Worm (Caenorhabditis elegans) whole organism, L2 larva: Measurements from ENCODE around the gene nhr-50.

Experiments used
- F13H6.1 ChIP-seq: sonication (generic microtip); optimal IDR thresholded peaks from 2 replicates; lab custom pipeline; 2016; ENCODE audit warnings: missing genetic modification characterization, missing compliant biosample characterization
- R02D3.7 ChIP-seq: fragments of 150-350 bp; optimal IDR thresholded peaks from 2 replicates; lab custom pipeline; 2014; ENCODE audit warnings: missing biosample characterization, missing genetic modification characterization
- aly-2 ChIP-seq: fragments of 150-350 bp; optimal IDR thresholded peaks from 2 replicates; lab custom pipeline; 2014; ENCODE audit warnings: missing biosample characterization, missing genetic modification characterization
- ceh-16 ChIP-seq: fragments of 150-350 bp; optimal IDR thresholded peaks from 2 replicates; lab custom pipeline; 2014; ENCODE audit warnings: missing biosample characterization, missing genetic modification characterization
- ceh-82 ChIP-seq: fragments of 150-350 bp; optimal IDR thresholded peaks from 2 replicates; lab custom pipeline; 2014; ENCODE audit warnings: missing biosample characterization, missing genetic modification characterization
- crh-2 ChIP-seq: sonication (generic microtip); optimal IDR thresholded peaks from 2 replicates; lab custom pipeline; 2017; ENCODE audit warnings: missing biosample characterization, missing genetic modification characterization
- dmd-4 ChIP-seq: sonication (generic microtip); optimal IDR thresholded peaks from 2 replicates; lab custom pipeline; 2017; ENCODE audit warnings: missing biosample characterization, missing genetic modification characterization
- egl-27 ChIP-seq: sonication (generic microtip); optimal IDR thresholded peaks from 3 replicates; lab custom pipeline; 2017; ENCODE audit warnings: missing biosample characterization, missing genetic modification reagents, missing genetic modification characterization
- elt-1 ChIP-seq: fragments of 150-350 bp; optimal IDR thresholded peaks from 2 replicates; lab custom pipeline; 2014; ENCODE audit warnings: missing biosample characterization, missing genetic modification characterization
- elt-3 ChIP-seq: sonication (generic microtip); optimal IDR thresholded peaks from 2 replicates; lab custom pipeline; 2017; ENCODE audit warnings: missing biosample characterization, missing genetic modification characterization
- fos-1 ChIP-seq: fragments of 150-350 bp; optimal IDR thresholded peaks from 2 replicates; lab custom pipeline; 2014; ENCODE audit warnings: missing biosample characterization, missing genetic modification characterization
- lin-13 ChIP-seq: fragments of 150-350 bp; optimal IDR thresholded peaks from 2 replicates; lab custom pipeline; 2014; ENCODE audit warnings: missing biosample characterization, missing genetic modification reagents, missing genetic modification characterization
- mab-5 ChIP-seq: fragments of 150-350 bp; optimal IDR thresholded peaks from 2 replicates; lab custom pipeline; 2014; ENCODE audit warnings: missing biosample characterization, missing genetic modification characterization
- nhr-10 ChIP-seq: sonication (generic microtip); optimal IDR thresholded peaks from 2 replicates; lab custom pipeline; 2017; ENCODE audit warnings: missing biosample characterization, missing genetic modification characterization
- nhr-11 ChIP-seq: fragments of 150-350 bp; optimal IDR thresholded peaks from 2 replicates; lab custom pipeline; 2014; ENCODE audit warnings: missing biosample characterization, missing genetic modification characterization
- nhr-12 ChIP-seq: fragments of 150-350 bp; optimal IDR thresholded peaks from 2 replicates; lab custom pipeline; 2014; ENCODE audit warnings: missing biosample characterization, missing genetic modification characterization
- nhr-21 ChIP-seq: fragments of 150-350 bp; optimal IDR thresholded peaks from 2 replicates; lab custom pipeline; 2014; ENCODE audit warnings: missing biosample characterization, missing genetic modification characterization
- nhr-237 ChIP-seq: fragments of 150-350 bp; optimal IDR thresholded peaks from 2 replicates; lab custom pipeline; 2014; ENCODE audit warnings: missing biosample characterization, missing genetic modification characterization
- nhr-25 ChIP-seq: fragments of 150-350 bp; sonication (generic microtip); optimal IDR thresholded peaks from 3 replicates; lab custom pipeline; 2014; ENCODE audit warnings: missing biosample characterization, missing genetic modification characterization
- nhr-77 ChIP-seq: fragments of 150-350 bp; optimal IDR thresholded peaks from 2 replicates; lab custom pipeline; 2014; ENCODE audit warnings: missing biosample characterization, missing genetic modification characterization
- peb-1 ChIP-seq: fragments of 150-350 bp; optimal IDR thresholded peaks from 2 replicates; lab custom pipeline; 2014; ENCODE audit warnings: missing biosample characterization, missing genetic modification characterization
- sem-4 ChIP-seq: fragments of 150-350 bp; optimal IDR thresholded peaks from 2 replicates; lab custom pipeline; 2014; ENCODE audit warnings: missing biosample characterization, missing genetic modification reagents, missing genetic modification characterization
- sma-9 ChIP-seq, 2 experiments: fragments of 150-350 bp in 1 of 2; sonication (generic microtip) in 1 of 2; optimal IDR thresholded peaks; 2 replicates each; lab custom pipeline; 2014 to 2016; ENCODE audit warnings: missing genetic modification characterization in 2 of 2, mild to moderate bottlenecking in 1 of 2, missing biosample characterization in 1 of 2, missing compliant biosample characterization in 1 of 2, missing genetic modification reagents in 1 of 2, moderate library complexity in 1 of 2
- unc-39 ChIP-seq: fragments of 150-350 bp; optimal IDR thresholded peaks from 2 replicates; lab custom pipeline; 2014; ENCODE audit warnings: missing biosample characterization, missing genetic modification characterization
- unc-55 ChIP-seq: fragments of 150-350 bp; sonication (generic microtip); optimal IDR thresholded peaks from 3 replicates; lab custom pipeline; 2014; ENCODE audit warnings: missing biosample characterization, missing genetic modification reagents, missing genetic modification characterization
- ztf-11 ChIP-seq: sonication (generic microtip); optimal IDR thresholded peaks from 2 replicates; lab custom pipeline; 2017; ENCODE audit warnings: missing biosample characterization, missing genetic modification characterization
- ztf-4 ChIP-seq: fragments of 150-350 bp; optimal IDR thresholded peaks from 2 replicates; lab custom pipeline; 2014; ENCODE audit warnings: missing biosample characterization, missing genetic modification characterization

The nhr-50 gene

DNA sequence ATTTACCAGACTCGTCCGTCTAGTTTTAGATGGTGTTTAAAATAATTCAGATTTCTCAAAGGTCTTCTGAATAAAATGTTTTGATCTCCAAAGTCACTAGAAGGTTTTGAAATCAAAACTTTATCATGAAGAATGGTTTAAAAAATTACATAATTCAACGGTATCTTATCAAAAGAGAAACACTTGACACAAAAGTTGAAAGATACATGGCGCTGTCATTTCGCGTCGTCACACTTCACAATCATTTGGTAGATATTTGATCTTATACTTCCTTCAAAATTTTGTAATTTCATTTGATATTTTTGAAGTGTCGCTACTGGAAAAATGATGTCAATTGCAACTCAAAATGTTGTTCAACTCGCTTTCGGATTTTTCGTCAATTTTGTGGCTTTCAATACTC lies 43.3 kb downstream of the nhr-50 start, which contains the start of gene F36G9.3:
F36G9.3 (plus strand) TSS at position 301 of the 400 bp plus-strand sequence.
- no peak for TF ChIP-seq nhr-21 (tag; lab: Kevin White, UChicago)
- TF ChIP-seq ceh-82 (tag; lab: Kevin White, UChicago), result no peak
- TF ChIP-seq R02D3.7 (tag; lab: Kevin White, UChicago), result no peak
- TF ChIP-seq fos-1 (tag; lab: Kevin White, UChicago), result no peak
- TF ChIP-seq elt-1 (tag; lab: Kevin White, UChicago), result no peak
- TF ChIP-seq sma-9 (GFP tag; optimal IDR thresholded peaks at IDR 0.05; lab: Kevin White, UChicago), result no peak
- TF ChIP-seq sma-9 (tag; optimal IDR thresholded peaks at IDR 0.05; lab: Kevin White, UChicago), result no peak
- TF ChIP-seq nhr-12 (tag; lab: Kevin White, UChicago), result no peak
- no peak for TF ChIP-seq peb-1 (tag; lab: Kevin White, UChicago)

DNA sequence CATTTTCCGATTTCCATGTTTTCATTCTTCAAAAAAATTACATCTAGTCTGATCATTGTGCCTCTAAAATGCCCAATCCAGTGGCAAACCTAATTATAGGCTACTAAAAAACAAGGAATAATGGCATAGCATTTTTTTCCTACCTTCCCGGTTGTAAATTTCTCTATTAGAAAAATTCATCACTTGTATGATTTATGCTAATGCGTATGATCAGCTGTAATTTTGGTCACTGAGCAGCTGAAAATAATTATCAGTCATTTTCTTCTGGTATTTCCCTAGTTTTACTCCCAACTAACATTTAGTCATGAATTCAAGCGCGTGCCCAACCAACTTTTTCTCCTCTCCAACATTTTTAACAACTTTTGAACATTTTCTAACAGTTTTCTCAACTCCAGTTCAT lies 44.9 kb downstream of the nhr-50 start, which contains the start of gene srh-186:
srh-186 (plus strand) TSS at position 301 of the 400 bp plus-strand sequence.
- TF ChIP-seq nhr-21 (tag; lab: Kevin White, UChicago) (no peak), elt-1 (tag; lab: Kevin White, UChicago) (no peak), sma-9 (GFP tag; optimal IDR thresholded peaks at IDR 0.05; lab: Kevin White, UChicago) (no peak), sma-9 (tag; optimal IDR thresholded peaks at IDR 0.05; lab: Kevin White, UChicago) (no peak), nhr-12 (tag; lab: Kevin White, UChicago) (no peak), F13H6.1 (tag; lab: Kevin White, UChicago) (no peak), egl-27 (tag; lab: Kevin White, UChicago) (no peak), nhr-11 (tag; lab: Kevin White, UChicago) (no peak), ceh-16 (tag; lab: Kevin White, UChicago) (no peak), sem-4 (tag; lab: Kevin White, UChicago) (no peak), elt-3 (tag; lab: Kevin White, UChicago) (no peak)

DNA sequence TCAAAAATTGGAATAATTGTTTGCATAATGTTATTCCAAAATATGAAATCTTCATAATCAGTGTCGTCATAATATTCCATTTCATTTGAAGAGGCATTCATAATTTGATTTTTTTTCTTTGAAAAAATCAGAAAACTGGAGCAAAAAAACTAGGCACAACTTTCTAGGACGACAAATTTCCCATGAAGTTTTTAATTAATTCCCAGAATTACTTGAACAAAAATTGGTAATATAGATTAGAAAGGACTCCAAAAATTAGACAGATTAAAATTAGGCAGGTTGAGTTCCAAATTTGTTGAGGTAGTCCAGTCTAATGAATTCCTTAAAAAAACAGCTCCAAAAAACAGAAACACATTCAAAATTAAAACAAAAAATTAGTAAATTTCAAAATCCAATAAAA lies 45.5 kb downstream of the nhr-50 start, which contains the start of gene srw-57:
srw-57 (minus strand) TSS at position 101 of the 400 bp plus-strand sequence.
- TF ChIP-seq lin-13 (GFP tag; lab: Kevin White, UChicago), result no peak
- TF ChIP-seq ztf-4 (tag; lab: Kevin White, UChicago), result no peak
- no peak for TF ChIP-seq fos-1 (tag; lab: Kevin White, UChicago)
- TF ChIP-seq unc-39 (tag; lab: Kevin White, UChicago), result no peak
- no peak for TF ChIP-seq elt-1 (tag; lab: Kevin White, UChicago)
- no peak for TF ChIP-seq aly-2 (tag; lab: Kevin White, UChicago)
- no peak for TF ChIP-seq crh-2
- TF ChIP-seq ceh-82 (tag; lab: Kevin White, UChicago), result no peak
- TF ChIP-seq nhr-11 (tag; lab: Kevin White, UChicago), result no peak
- no peak for TF ChIP-seq sma-9 (GFP tag; optimal IDR thresholded peaks at IDR 0.05; lab: Kevin White, UChicago)
- TF ChIP-seq sma-9 (tag; optimal IDR thresholded peaks at IDR 0.05; lab: Kevin White, UChicago), result no peak

- TF ChIP-seq sma-9 (GFP tag; optimal IDR thresholded peaks at IDR 0.05; lab: Kevin White, UChicago), result no peak
- no peak for TF ChIP-seq sma-9 (tag; optimal IDR thresholded peaks at IDR 0.05; lab: Kevin White, UChicago)
- TF ChIP-seq lin-13 (GFP tag; lab: Kevin White, UChicago), result no peak
- no peak for TF ChIP-seq dmd-4
- TF ChIP-seq egl-27 (tag; lab: Kevin White, UChicago), result no peak
- no peak for TF ChIP-seq nhr-10 (tag; lab: Kevin White, UChicago)
- no peak for TF ChIP-seq ztf-4 (tag; lab: Kevin White, UChicago)
- TF ChIP-seq unc-55 (GFP tag; lab: Kevin White, UChicago), result no peak
- no peak for TF ChIP-seq sem-4 (tag; lab: Kevin White, UChicago)
- no peak for TF ChIP-seq mab-5 (tag; lab: Kevin White, UChicago)
- TF ChIP-seq nhr-12 (tag; lab: Kevin White, UChicago), result no peak
- no peak for TF ChIP-seq nhr-25
- TF ChIP-seq peb-1 (tag; lab: Kevin White, UChicago), result no peak
- TF ChIP-seq crh-2, result no peak
- no peak for TF ChIP-seq nhr-77 (tag; lab: Kevin White, UChicago)
- no peak for TF ChIP-seq ztf-11 (tag; lab: Kevin White, UChicago)
- no peak for TF ChIP-seq nhr-11 (tag; lab: Kevin White, UChicago)
These were observed 47.7 kb downstream of the nhr-50 start, which contains the start of gene srw-56 for ce11 chrV:15952762-15953161. TSS of gene srw-56 (minus strand) at chrV:15952862.

ce11 chrV:15950903-15951302 lies 49.5 kb downstream of the nhr-50 start, which contains the start of gene srw-59:
TSS of gene srw-59 (minus strand) at chrV:15951003.
- no peak for TF ChIP-seq nhr-237
